Worm (Caenorhabditis elegans) whole organism, L4 larva: ENCODE measurements around the gene sqv-2.

Experiments
- T26A8.4 ChIP-seq: fragments of 200-800 bp; sonication (Bioruptor generic); IDR thresholded peaks from 2 replicates; pipeline ENCODE4 v1.3.6; 2022; ENCODE audit warnings: missing genetic modification characterization, missing compliant biosample characterization
- aly-2 ChIP-seq: sonication (generic microtip); optimal IDR thresholded peaks from 2 replicates; lab custom pipeline; 2018; ENCODE audit warnings: missing biosample characterization, missing genetic modification characterization
- attf-4 ChIP-seq: sonication (generic microtip); optimal IDR thresholded peaks from 3 replicates; lab custom pipeline; 2017; ENCODE audit warnings: missing biosample characterization, missing genetic modification characterization
- duxl-1 ChIP-seq: sonication (generic microtip); optimal IDR thresholded peaks from 2 replicates; lab custom pipeline; 2016; ENCODE audit warnings: mild to moderate bottlenecking, missing genetic modification characterization, moderate library complexity, missing compliant biosample characterization; ENCODE audit not compliant: poor library complexity
- egl-27 ChIP-seq: sonication (generic microtip); optimal IDR thresholded peaks from 3 replicates; lab custom pipeline; 2017; ENCODE audit warnings: missing biosample characterization, missing genetic modification reagents, missing genetic modification characterization
- fos-1 ChIP-seq: fragments of 150-350 bp; optimal IDR thresholded peaks from 2 replicates; lab custom pipeline; 2014; ENCODE audit warnings: missing biosample characterization, missing genetic modification characterization
- hlh-30 ChIP-seq: sonication (generic microtip); optimal IDR thresholded peaks from 2 replicates; lab custom pipeline; 2017; ENCODE audit warnings: antibody characterized with exemption, mild to moderate bottlenecking, missing genetic modification characterization, missing compliant biosample characterization; ENCODE audit not compliant: insufficient read depth
- lin-1 ChIP-seq: fragments of 200-800 bp; sonication (Bioruptor generic); IDR thresholded peaks from 2 replicates; pipeline ENCODE4 v1.3.6; 2022; ENCODE audit warnings: missing genetic modification reagents, missing genetic modification characterization, missing compliant biosample characterization
- mep-1 ChIP-seq: fragments of 150-350 bp; sonication (generic microtip); optimal IDR thresholded peaks from 3 replicates; lab custom pipeline; 2014; ENCODE audit warnings: missing biosample characterization, missing genetic modification characterization
- nhr-11 ChIP-seq: fragments of 150-350 bp; optimal IDR thresholded peaks from 2 replicates; lab custom pipeline; 2014; ENCODE audit warnings: missing biosample characterization, missing genetic modification characterization
- nhr-25 ChIP-seq: sonication (generic microtip); optimal IDR thresholded peaks from 2 replicates; lab custom pipeline; 2017; ENCODE audit warnings: missing genetic modification characterization, mild to moderate bottlenecking, missing compliant biosample characterization, antibody characterized with exemption, moderate library complexity, borderline replicate concordance; ENCODE audit not compliant: insufficient read depth
- nhr-76 ChIP-seq: fragments of 150-350 bp; optimal IDR thresholded peaks from 2 replicates; lab custom pipeline; 2014; ENCODE audit warnings: missing biosample characterization, missing genetic modification characterization
- snpc-4 ChIP-seq: fragments of 150-350 bp; optimal IDR thresholded peaks from 2 replicates; lab custom pipeline; 2014; ENCODE audit warnings: missing biosample characterization, missing genetic modification characterization
- unc-62 ChIP-seq, 3 experiments: fragments of 150-350 bp in 1 of 3; sonication (generic microtip); optimal IDR thresholded peaks in 2 of 3; peaks in 1 of 3; 1 replicate in 1 of 3; 2 replicates in 2 of 3; lab custom pipeline; 2014 to 2017; ENCODE audit warnings: missing biosample characterization in 3 of 3, missing genetic modification characterization in 3 of 3, missing genetic modification reagents in 3 of 3, missing genotype in 1 of 3

- TF ChIP-seq aly-2 (no peak), nhr-76 (tag; lab: Kevin White, UChicago) (no peak), fos-1 (tag; lab: Kevin White, UChicago) (no peak), snpc-4 (tag; lab: Kevin White, UChicago) (no peak), nhr-11 (no peak), attf-4 (tag; lab: Kevin White, UChicago) (no peak), hlh-30 (no peak), nhr-25 (tag; lab: Kevin White, UChicago) (no peak), duxl-1 (tag; lab: Kevin White, UChicago) (no peak), unc-62 (GFP tag; optimal IDR thresholded peaks at IDR 0.05 in 1 of 2; lab: Kevin White, UChicago) (peak in 1 of 2 experiments; percentile 64), unc-62 (tag; optimal IDR thresholded peaks at IDR 0.05; lab: Kevin White, UChicago) (no peak), T26A8.4 (no peak), egl-27 (no peak), mep-1 (tag; lab: Kevin White, UChicago) (no peak), lin-1 (GFP tag; lab: Robert Waterston, UW) (no peak)
Measured at ce11 chrII:2843088-2843487, 51.1 kb downstream of the sqv-2 start, which contains the start of gene Y110A2AL.7.
